Worm (Caenorhabditis elegans) whole organism, L4/young adult: ENCODE measurements around the gene mans-3.

Experiments
- W03F9.2 ChIP-seq: fragments of 150-350 bp; optimal IDR thresholded peaks from 2 replicates; lab custom pipeline; 2014; ENCODE audit warnings: missing biosample characterization, missing genetic modification characterization
- dao-5 ChIP-seq: sonication (generic microtip); optimal IDR thresholded peaks from 2 replicates; lab custom pipeline; 2016; ENCODE audit warnings: missing genotype, missing genetic modification characterization, moderate library complexity, missing compliant biosample characterization
- him-1 ChIP-seq: sonication (generic microtip); optimal IDR thresholded peaks from 2 replicates; lab custom pipeline; 2016; ENCODE audit warnings: missing genotype, missing genetic modification reagents, missing genetic modification characterization, missing compliant biosample characterization

DNA sequence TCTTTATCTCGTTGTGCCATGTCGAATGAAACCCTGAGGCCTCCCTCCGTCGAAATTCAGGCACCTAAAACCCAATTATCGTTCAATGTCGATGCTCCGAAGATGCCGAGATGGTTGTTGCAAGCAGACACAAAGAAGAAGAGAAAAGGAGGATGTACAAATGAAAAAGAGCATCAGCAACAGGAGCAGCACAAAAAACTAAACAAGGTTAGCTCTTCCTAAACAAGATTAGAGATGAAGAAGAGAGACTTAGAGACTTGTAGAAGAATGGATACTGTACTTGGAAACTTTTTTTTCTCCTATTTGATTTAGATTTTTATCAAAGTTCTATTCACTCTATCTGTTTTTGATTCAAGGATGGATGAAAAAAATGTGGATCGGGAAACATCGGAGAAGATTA is 47.6 kb upstream of the mans-3 start:
- TF ChIP-seq him-1 (tag; lab: Kevin White, UChicago) (no peak), W03F9.2 (tag; lab: Kevin White, UChicago) (no peak), dao-5 (tag; lab: Kevin White, UChicago) (no peak)
